Worm (Caenorhabditis elegans) whole organism, L4 larva: ENCODE measurements around the gene mff-1.
A peak's percentile ranks its signal among the peaks of the same experiment; 100 is the strongest.

ENCODE experiments used
- F26F4.8 ChIP-seq: fragments of 200-800 bp; sonication (Bioruptor generic); conservative IDR thresholded peaks from 2 replicates; pipeline ENCODE4 v1.3.6; 2022; ENCODE audit warnings: missing genetic modification characterization, missing compliant biosample characterization
- F37D6.2 ChIP-seq: sonication (generic microtip); optimal IDR thresholded peaks from 2 replicates; lab custom pipeline; 2016; ENCODE audit warnings: mild to moderate bottlenecking, missing genetic modification characterization, missing compliant biosample characterization
- F44E2.7 ChIP-seq: fragments of 200-800 bp; sonication (Bioruptor generic); IDR thresholded peaks from 2 replicates; pipeline ENCODE4 v2.1.2; 2022; ENCODE audit warnings: missing genetic modification characterization, missing compliant biosample characterization
- F49E8.2 ChIP-seq: sonication (generic microtip); optimal IDR thresholded peaks from 2 replicates; lab custom pipeline; 2016; ENCODE audit warnings: missing compliant biosample characterization, mild to moderate bottlenecking, missing genetic modification characterization, borderline replicate concordance
- Y105C5A.15 ChIP-seq: fragments of 200-800 bp; sonication (Bioruptor generic); IDR thresholded peaks from 2 replicates; pipeline ENCODE4 v1.3.6; 2022; ENCODE audit warnings: missing genetic modification characterization, missing compliant biosample characterization
- Y48G9A.11 ChIP-seq: fragments of 200-800 bp; sonication (Bioruptor generic); IDR thresholded peaks from 2 replicates; pipeline ENCODE4 v1.3.6; 2022; ENCODE audit warnings: missing genetic modification reagents, missing genetic modification characterization, missing compliant biosample characterization
- ZK337.2 ChIP-seq: fragments of 200-800 bp; sonication (Bioruptor generic); IDR thresholded peaks from 2 replicates; pipeline ENCODE4 v1.3.6; 2022; ENCODE audit warnings: missing genetic modification reagents, missing genetic modification characterization, missing compliant biosample characterization
- ZK546.5 ChIP-seq, 2 experiments: sonication (generic microtip); optimal IDR thresholded peaks; 2 replicates each; lab custom pipeline; 2017; ENCODE audit warnings: missing biosample characterization in 2 of 2, missing genetic modification characterization in 2 of 2
- aha-1 ChIP-seq: fragments of 150-350 bp; peaks from one replicate; lab custom pipeline; 2014; ENCODE audit warnings: missing biosample characterization, missing genetic modification characterization
- arid-1 ChIP-seq: fragments of 200-800 bp; sonication (Bioruptor generic); conservative IDR thresholded peaks from 2 replicates; pipeline ENCODE4 v1.3.6; 2022; ENCODE audit warnings: missing genetic modification reagents, missing genetic modification characterization, missing compliant biosample characterization
- attf-4 ChIP-seq: sonication (generic microtip); optimal IDR thresholded peaks from 3 replicates; lab custom pipeline; 2017; ENCODE audit warnings: missing biosample characterization, missing genetic modification characterization
- ceh-32 ChIP-seq: sonication (generic microtip); optimal IDR thresholded peaks from 2 replicates; lab custom pipeline; 2016; ENCODE audit warnings: mild to moderate bottlenecking, missing genetic modification characterization, missing compliant biosample characterization; ENCODE audit not compliant: poor library complexity
- ctbp-1 ChIP-seq: fragments of 200-800 bp; sonication (Bioruptor generic); IDR thresholded peaks from 2 replicates; pipeline ENCODE4 v1.3.6; 2022; ENCODE audit warnings: missing genetic modification reagents, missing genetic modification characterization, missing compliant biosample characterization
- daf-16 ChIP-seq, 3 experiments: sonication (generic microtip); optimal IDR thresholded peaks; 2 replicates each; lab custom pipeline; 2016 to 2017; ENCODE audit warnings: missing genetic modification characterization in 3 of 3, missing genetic modification reagents in 3 of 3, mild to moderate bottlenecking in 2 of 3, missing compliant biosample characterization in 2 of 3, missing biosample characterization in 1 of 3, moderate library complexity in 1 of 3
- dmd-8 ChIP-seq: fragments of 200-800 bp; sonication (Bioruptor generic); IDR thresholded peaks from 2 replicates; pipeline ENCODE4 v1.3.6; 2022; ENCODE audit warnings: missing genetic modification characterization, missing compliant biosample characterization
- dmd-9 ChIP-seq: fragments of 200-800 bp; sonication (Bioruptor generic); IDR thresholded peaks from 2 replicates; pipeline ENCODE4 v1.3.6; 2022; ENCODE audit warnings: missing genetic modification reagents, missing genetic modification characterization, missing compliant biosample characterization
- duxl-1 ChIP-seq: sonication (generic microtip); optimal IDR thresholded peaks from 2 replicates; lab custom pipeline; 2016; ENCODE audit warnings: mild to moderate bottlenecking, missing genetic modification characterization, moderate library complexity, missing compliant biosample characterization; ENCODE audit not compliant: poor library complexity
- egl-43 ChIP-seq: fragments of 200-800 bp; sonication (Bioruptor generic); IDR thresholded peaks from 2 replicates; pipeline ENCODE4 v1.3.6; 2022; ENCODE audit warnings: missing genetic modification reagents, missing genetic modification characterization, missing compliant biosample characterization
- fkh-10 ChIP-seq: fragments of 150-350 bp; optimal IDR thresholded peaks from 2 replicates; lab custom pipeline; 2014; ENCODE audit warnings: missing biosample characterization, missing genetic modification reagents, missing genetic modification characterization
- gei-8 ChIP-seq: fragments of 200-800 bp; sonication (Bioruptor generic); optimal IDR thresholded peaks from 2 replicates; lab custom pipeline; 2018; ENCODE audit warnings: mild to moderate bottlenecking, missing genetic modification characterization, missing compliant biosample characterization
- hmg-1.1 ChIP-seq: fragments of 200-800 bp; sonication (Bioruptor generic); IDR thresholded peaks from 2 replicates; pipeline ENCODE4 v1.3.6; 2022; ENCODE audit warnings: missing genetic modification reagents, missing genetic modification characterization, missing compliant biosample characterization
- lim-7 ChIP-seq: fragments of 200-800 bp; sonication (Bioruptor generic); IDR thresholded peaks from 2 replicates; pipeline ENCODE4 v1.3.6; 2022; ENCODE audit warnings: missing genetic modification characterization, missing compliant biosample characterization
- lin-15B ChIP-seq: fragments of 150-350 bp; sonication (generic microtip); optimal IDR thresholded peaks from 3 replicates; lab custom pipeline; 2014; ENCODE audit warnings: missing biosample characterization, missing genetic modification characterization
- lin-38 ChIP-seq: fragments of 200-800 bp; sonication (Bioruptor generic); IDR thresholded peaks from 2 replicates; pipeline ENCODE4 v1.3.6; 2022; ENCODE audit warnings: missing genetic modification reagents, missing genetic modification characterization, missing compliant biosample characterization
- lir-3 ChIP-seq: sonication (generic microtip); optimal IDR thresholded peaks from 2 replicates; lab custom pipeline; 2016; ENCODE audit warnings: mild to moderate bottlenecking, missing genetic modification characterization, missing compliant biosample characterization
- madf-9 ChIP-seq: fragments of 200-800 bp; sonication (Bioruptor generic); conservative IDR thresholded peaks from 2 replicates; pipeline ENCODE4 v1.3.6; 2022; ENCODE audit warnings: missing genetic modification reagents, missing genetic modification characterization, missing compliant biosample characterization
- mdl-1 ChIP-seq, 2 experiments: fragments of 150-350 bp in 1 of 2; sonication (generic microtip) in 1 of 2; optimal IDR thresholded peaks; 2 replicates each; lab custom pipeline; 2014 to 2017; ENCODE audit warnings: missing biosample characterization in 2 of 2, missing genetic modification characterization in 2 of 2
- mdt-29 ChIP-seq: fragments of 200-800 bp; sonication (Bioruptor generic); IDR thresholded peaks from 2 replicates; pipeline ENCODE4 v1.3.6; 2022; ENCODE audit warnings: missing genetic modification reagents, missing genetic modification characterization, missing compliant biosample characterization
- mep-1 ChIP-seq: fragments of 150-350 bp; sonication (generic microtip); optimal IDR thresholded peaks from 3 replicates; lab custom pipeline; 2014; ENCODE audit warnings: missing biosample characterization, missing genetic modification characterization
- mes-2 ChIP-seq: sonication (generic microtip); optimal IDR thresholded peaks from 2 replicates; lab custom pipeline; 2016; ENCODE audit warnings: missing genotype, mild to moderate bottlenecking, missing genetic modification characterization, missing compliant biosample characterization; ENCODE audit not compliant: poor library complexity, severe bottlenecking
- mxl-2 ChIP-seq: fragments of 200-800 bp; sonication (Bioruptor generic); conservative IDR thresholded peaks from 2 replicates; pipeline ENCODE4 v1.3.6; 2022; ENCODE audit warnings: missing genetic modification reagents, missing genetic modification characterization, missing compliant biosample characterization
- nhr-102 ChIP-seq: sonication (generic microtip); optimal IDR thresholded peaks from 2 replicates; lab custom pipeline; 2016; ENCODE audit warnings: mild to moderate bottlenecking, missing genetic modification characterization, moderate library complexity, missing compliant biosample characterization
- nhr-11 ChIP-seq: fragments of 150-350 bp; optimal IDR thresholded peaks from 2 replicates; lab custom pipeline; 2014; ENCODE audit warnings: missing biosample characterization, missing genetic modification characterization
- nhr-237 ChIP-seq: sonication (generic microtip); optimal IDR thresholded peaks from 2 replicates; lab custom pipeline; 2017; ENCODE audit warnings: missing biosample characterization, missing genetic modification characterization
- nhr-48 ChIP-seq: sonication (generic microtip); optimal IDR thresholded peaks from 2 replicates; lab custom pipeline; 2016; ENCODE audit warnings: mild to moderate bottlenecking, missing genetic modification characterization, missing compliant biosample characterization
- nhr-6 ChIP-seq: fragments of 150-350 bp; optimal IDR thresholded peaks from 2 replicates; lab custom pipeline; 2014; ENCODE audit warnings: missing biosample characterization, missing genetic modification characterization
- saeg-2 ChIP-seq: fragments of 200-800 bp; sonication (Bioruptor generic); IDR thresholded peaks from 2 replicates; pipeline ENCODE4 v1.3.6; 2022; ENCODE audit warnings: missing genetic modification reagents, missing genetic modification characterization, missing compliant biosample characterization
- sdz-12 ChIP-seq: fragments of 200-800 bp; sonication (Bioruptor generic); optimal IDR thresholded peaks from 2 replicates; lab custom pipeline; 2018; ENCODE audit warnings: mild to moderate bottlenecking, missing genetic modification characterization, missing compliant biosample characterization
- set-16 ChIP-seq: fragments of 200-800 bp; sonication (Bioruptor generic); IDR thresholded peaks from 2 replicates; pipeline ENCODE4 v1.3.6; 2022; ENCODE audit warnings: missing genetic modification reagents, missing genetic modification characterization, missing compliant biosample characterization
- snpc-1.2 ChIP-seq: fragments of 200-800 bp; sonication (Bioruptor generic); IDR thresholded peaks from 2 replicates; pipeline ENCODE4 v1.3.6; 2022; ENCODE audit warnings: missing genetic modification reagents, missing genetic modification characterization, missing compliant biosample characterization
- snpc-4 ChIP-seq: fragments of 150-350 bp; optimal IDR thresholded peaks from 2 replicates; lab custom pipeline; 2014; ENCODE audit warnings: missing biosample characterization, missing genetic modification characterization
- spr-3 ChIP-seq: fragments of 200-800 bp; sonication (Bioruptor generic); optimal IDR thresholded peaks from 2 replicates; lab custom pipeline; 2018; ENCODE audit warnings: mild to moderate bottlenecking, missing genetic modification characterization, missing compliant biosample characterization
- tra-1 ChIP-seq: fragments of 200-800 bp; sonication (Bioruptor generic); IDR thresholded peaks from 2 replicates; pipeline ENCODE4 v1.3.6; 2022; ENCODE audit warnings: missing genetic modification reagents, missing genetic modification characterization, missing compliant biosample characterization
- unc-62 ChIP-seq, 3 experiments: fragments of 150-350 bp in 1 of 3; sonication (generic microtip); optimal IDR thresholded peaks in 2 of 3; peaks in 1 of 3; 1 replicate in 1 of 3; 2 replicates in 2 of 3; lab custom pipeline; 2014 to 2017; ENCODE audit warnings: missing biosample characterization in 3 of 3, missing genetic modification characterization in 3 of 3, missing genetic modification reagents in 3 of 3, missing genotype in 1 of 3
- ztf-11 ChIP-seq: fragments of 150-350 bp; optimal IDR thresholded peaks from 2 replicates; lab custom pipeline; 2014; ENCODE audit warnings: missing biosample characterization, missing genetic modification characterization
- ztf-7 ChIP-seq: fragments of 150-350 bp; optimal IDR thresholded peaks from 2 replicates; lab custom pipeline; 2014; ENCODE audit warnings: missing biosample characterization, missing genetic modification characterization

The mff-1 gene

DNA sequence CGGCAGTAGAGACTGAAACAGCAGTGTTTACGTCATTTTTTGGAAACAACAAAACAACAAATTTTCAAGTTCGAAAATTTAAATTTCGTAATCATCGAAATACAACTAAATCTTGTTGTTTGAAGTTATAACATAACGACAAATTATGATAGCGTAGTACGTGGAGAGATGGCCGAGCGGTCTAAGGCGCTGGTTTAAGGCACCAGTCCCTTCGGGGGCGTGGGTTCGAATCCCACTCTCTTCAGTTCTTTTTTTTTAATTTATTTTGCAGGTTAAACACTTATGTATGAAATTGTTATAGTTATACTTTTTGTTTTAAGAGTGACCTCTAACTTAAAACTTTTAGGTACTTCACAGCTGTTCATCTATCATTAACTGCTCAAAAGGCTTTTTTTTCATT lies 44.7 kb downstream of the mff-1 start (continued):
- TF ChIP-seq F44E2.7, result no peak
- no peak for TF ChIP-seq F37D6.2 (tag; lab: Kevin White, UChicago)

DNA sequence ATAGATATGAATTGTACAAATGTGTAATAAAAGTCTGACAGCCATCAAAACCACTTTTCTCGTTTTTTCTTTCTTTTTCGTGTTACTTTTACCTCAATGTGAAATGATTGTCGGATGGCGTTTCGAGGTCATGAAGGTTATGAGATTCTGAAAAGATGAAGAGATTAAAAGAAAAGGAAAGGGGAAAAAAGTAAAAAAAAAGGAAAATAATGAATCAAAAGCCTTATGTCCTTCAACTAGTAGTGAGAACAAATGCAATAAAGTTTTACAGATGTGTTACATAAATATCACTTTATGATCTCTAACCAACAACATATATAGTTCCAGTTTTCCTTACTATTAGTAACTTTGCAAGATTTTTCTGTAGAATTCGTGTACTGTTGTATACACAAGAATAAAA lies 46.2 kb downstream of the mff-1 start, which contains the start of gene gmap-3:
Gene gmap-3, minus strand, starts transcription at position 148 of the 400 bp plus-strand sequence.
- no peak for TF ChIP-seq tra-1 (GFP tag; lab: Robert Waterston, UW)
- TF ChIP-seq aha-1 (tag; lab: Kevin White, UChicago), result peak; percentile 8

DNA sequence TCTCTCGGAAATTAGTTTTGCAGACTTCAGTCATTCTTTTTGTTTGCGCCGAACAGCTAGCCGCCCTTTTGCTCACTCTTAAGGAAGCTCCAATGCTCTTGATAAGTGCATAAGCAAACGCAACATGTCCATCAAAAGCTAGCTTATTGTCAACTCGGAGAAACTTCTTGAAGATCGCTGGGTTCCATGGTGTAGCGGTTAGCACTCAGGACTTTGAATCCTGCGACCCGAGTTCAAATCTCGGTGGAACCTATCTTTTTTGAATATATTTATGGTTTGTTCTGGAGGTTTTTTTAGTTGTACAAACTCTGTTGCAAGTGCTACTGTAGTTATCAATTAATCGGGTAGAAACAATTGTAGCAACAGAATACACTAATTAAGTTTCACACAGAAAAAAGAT lies 49.5 kb downstream of the mff-1 start:
- TF ChIP-seq unc-62 (GFP tag; optimal IDR thresholded peaks at IDR 0.05 in 1 of 2; lab: Kevin White, UChicago), result no peak
- TF ChIP-seq unc-62 (tag; optimal IDR thresholded peaks at IDR 0.05; lab: Kevin White, UChicago), result no peak
- TF ChIP-seq F49E8.2, result no peak
- TF ChIP-seq hmg-1.1 (GFP tag; lab: Robert Waterston, UW), result no peak
- TF ChIP-seq fkh-10 (GFP tag; lab: Kevin White, UChicago), result no peak
- peak; percentile 61 for TF ChIP-seq snpc-1.2
- no peak for TF ChIP-seq nhr-102
- no peak for TF ChIP-seq attf-4 (tag; lab: Kevin White, UChicago)
- TF ChIP-seq lim-7 (GFP tag; lab: Robert Waterston, UW), result peak; percentile 84
- TF ChIP-seq nhr-6 (tag; lab: Kevin White, UChicago), result no peak
- no peak for TF ChIP-seq nhr-11 (tag; lab: Kevin White, UChicago)
- no peak for TF ChIP-seq ztf-11 (tag; lab: Kevin White, UChicago)
- peak; percentile 12 for TF ChIP-seq mes-2
- no peak for TF ChIP-seq daf-16 (GFP tag; optimal IDR thresholded peaks at IDR 0.05; lab: Kevin White, UChicago)
- TF ChIP-seq daf-16 (tag; optimal IDR thresholded peaks at IDR 0.05; lab: Kevin White, UChicago), result peak; percentile 29
- no peak for TF ChIP-seq mdl-1 (tag; optimal IDR thresholded peaks at IDR 0.05; lab: Kevin White, UChicago)
- peak; percentile 36 for TF ChIP-seq gei-8
- 0 out of 2 replicates have a peak, but pooled peaks have one; percentile 19 for TF ChIP-seq madf-9 (GFP tag; lab: Robert Waterston, UW)
- 0 out of 2 replicates have a peak, but pooled peaks have one; percentile 46 for TF ChIP-seq arid-1
- TF ChIP-seq mdt-29, result no peak
- TF ChIP-seq duxl-1 (tag; lab: Kevin White, UChicago), result peak; percentile 9
- TF ChIP-seq nhr-237 (tag; lab: Kevin White, UChicago), result no peak
- TF ChIP-seq sdz-12, result peak; percentile 27
- TF ChIP-seq dmd-8 (GFP tag; lab: Robert Waterston, UW), result peak; percentile 69; the same call in 1 of the 2 replicates
- no peak for TF ChIP-seq saeg-2 (GFP tag; lab: Robert Waterston, UW)
- TF ChIP-seq ctbp-1 (GFP tag; lab: Robert Waterston, UW), result no peak
- peak; percentile 33 for TF ChIP-seq lin-38 (GFP tag; lab: Robert Waterston, UW)
- no peak for TF ChIP-seq lir-3 (tag; lab: Kevin White, UChicago)
- TF ChIP-seq spr-3 (GFP tag; lab: Kevin White, UChicago), result no peak
- TF ChIP-seq Y48G9A.11 (GFP tag; lab: Robert Waterston, UW), result 0 out of 2 replicates have a peak, but pooled peaks have one; percentile 11
- TF ChIP-seq mxl-2 (GFP tag; lab: Robert Waterston, UW), result no peak
- TF ChIP-seq ZK337.2 (GFP tag; lab: Robert Waterston, UW), result no peak
- no peak for TF ChIP-seq snpc-4
- peak; percentile 71; the same call in 1 of the 2 replicates for TF ChIP-seq egl-43
- TF ChIP-seq ZK546.5 (tag; optimal IDR thresholded peaks at IDR 0.05; lab: Kevin White, UChicago), result no peak
- TF ChIP-seq set-16, result no peak
- TF ChIP-seq dmd-9 (GFP tag; lab: Robert Waterston, UW), result no peak
- TF ChIP-seq nhr-48 (tag; lab: Kevin White, UChicago), result no peak
- TF ChIP-seq mep-1 (tag; lab: Kevin White, UChicago), result no peak
- 0 out of 2 replicates have a peak, but pooled peaks have one; percentile 33 for TF ChIP-seq F26F4.8 (GFP tag; lab: Robert Waterston, UW)
- TF ChIP-seq lin-15B (tag; lab: Kevin White, UChicago), result no peak
- TF ChIP-seq aha-1 (tag; lab: Kevin White, UChicago), result no peak
- TF ChIP-seq ztf-7, result no peak
- TF ChIP-seq ceh-32, result no peak
- 0 out of 2 replicates have a peak, but pooled peaks have one; percentile 38 for TF ChIP-seq Y105C5A.15 (GFP tag; lab: Robert Waterston, UW)
